Worm (Caenorhabditis elegans) whole organism, L2 larva: ENCODE measurements around the gene sru-15.

ENCODE experiments used
- R02D3.7 ChIP-seq: fragments of 150-350 bp; optimal IDR thresholded peaks from 2 replicates; lab custom pipeline; 2014; ENCODE audit warnings: missing biosample characterization, missing genetic modification characterization
- aly-2 ChIP-seq: fragments of 150-350 bp; optimal IDR thresholded peaks from 2 replicates; lab custom pipeline; 2014; ENCODE audit warnings: missing biosample characterization, missing genetic modification characterization
- ama-1 ChIP-seq: fragments of 150-350 bp; optimal IDR thresholded peaks from 2 replicates; lab custom pipeline; 2018; ENCODE audit warnings: inconsistent platforms
- dmd-4 ChIP-seq: sonication (generic microtip); optimal IDR thresholded peaks from 2 replicates; lab custom pipeline; 2017; ENCODE audit warnings: missing biosample characterization, missing genetic modification characterization
- elt-3 ChIP-seq: sonication (generic microtip); optimal IDR thresholded peaks from 2 replicates; lab custom pipeline; 2017; ENCODE audit warnings: missing biosample characterization, missing genetic modification characterization
- mdl-1 ChIP-seq, 2 experiments: fragments of 150-350 bp in 1 of 2; sonication (generic microtip) in 1 of 2; optimal IDR thresholded peaks; 2 replicates each; lab custom pipeline; 2017; ENCODE audit warnings: missing biosample characterization in 2 of 2, missing genetic modification characterization in 2 of 2
- nhr-11 ChIP-seq: fragments of 150-350 bp; optimal IDR thresholded peaks from 2 replicates; lab custom pipeline; 2014; ENCODE audit warnings: missing biosample characterization, missing genetic modification characterization
- nhr-12 ChIP-seq: fragments of 150-350 bp; optimal IDR thresholded peaks from 2 replicates; lab custom pipeline; 2014; ENCODE audit warnings: missing biosample characterization, missing genetic modification characterization
- nhr-129 ChIP-seq: fragments of 150-350 bp; optimal IDR thresholded peaks from 2 replicates; lab custom pipeline; 2014; ENCODE audit warnings: missing biosample characterization, missing genetic modification characterization
- sma-3 ChIP-seq: sonication (generic microtip); optimal IDR thresholded peaks from 2 replicates; lab custom pipeline; 2016; ENCODE audit warnings: missing genetic modification reagents, missing genetic modification characterization, missing compliant biosample characterization
- unc-55 ChIP-seq: fragments of 150-350 bp; sonication (generic microtip); optimal IDR thresholded peaks from 3 replicates; lab custom pipeline; 2014; ENCODE audit warnings: missing biosample characterization, missing genetic modification reagents, missing genetic modification characterization
- unc-62 ChIP-seq: fragments of 150-350 bp; optimal IDR thresholded peaks from 2 replicates; lab custom pipeline; 2014; ENCODE audit warnings: missing biosample characterization, missing genetic modification reagents, missing genetic modification characterization
- zag-1 ChIP-seq: fragments of 150-350 bp; optimal IDR thresholded peaks from 2 replicates; lab custom pipeline; 2014; ENCODE audit warnings: missing biosample characterization, missing genetic modification characterization
- ztf-11 ChIP-seq: sonication (generic microtip); optimal IDR thresholded peaks from 2 replicates; lab custom pipeline; 2017; ENCODE audit warnings: missing biosample characterization, missing genetic modification characterization

DNA sequence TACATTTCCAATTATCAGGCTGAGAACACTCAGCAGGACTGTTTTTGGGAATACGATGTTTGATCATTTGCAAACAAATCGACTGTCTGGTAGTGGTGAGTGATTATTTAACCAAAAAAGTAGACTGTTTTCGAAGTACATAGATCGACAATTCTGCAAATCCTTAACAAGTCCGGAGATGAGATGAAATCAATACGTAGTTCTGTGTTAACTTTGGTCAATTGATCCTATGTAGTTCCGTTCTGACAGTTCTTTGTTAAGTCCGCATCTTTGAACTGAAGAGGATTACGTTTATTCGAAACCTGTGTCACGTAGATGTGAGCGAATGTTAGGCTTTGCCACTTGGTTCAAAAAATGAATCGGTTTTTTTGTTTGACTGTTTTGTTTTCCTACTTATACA, 44.4 kb upstream of the sru-15 start, which contains the start of gene clec-199:
- TF ChIP-seq ztf-11 (tag; lab: Kevin White, UChicago): no peak
- TF ChIP-seq unc-62 (GFP tag; lab: Kevin White, UChicago): no peak
- TF ChIP-seq elt-3 (tag; lab: Kevin White, UChicago): no peak
- TF ChIP-seq mdl-1 (tag; optimal IDR thresholded peaks at IDR 0.05; lab: Kevin White, UChicago): no peak
- no peak for TF ChIP-seq nhr-129 (tag; lab: Kevin White, UChicago)
- no peak for TF ChIP-seq ama-1
- no peak for TF ChIP-seq aly-2 (tag; lab: Kevin White, UChicago)
- TF ChIP-seq R02D3.7 (tag; lab: Kevin White, UChicago): no peak
- TF ChIP-seq nhr-12 (tag; lab: Kevin White, UChicago): no peak
- TF ChIP-seq nhr-11 (tag; lab: Kevin White, UChicago): no peak
- TF ChIP-seq zag-1 (tag; lab: Kevin White, UChicago): no peak
- TF ChIP-seq sma-3 (GFP tag; lab: Kevin White, UChicago): no peak
- no peak for TF ChIP-seq dmd-4 (tag; lab: Kevin White, UChicago)
- TF ChIP-seq unc-55: no peak
